Worm (Caenorhabditis elegans) whole organism, L4 larva: ENCODE measurements around the gene nhr-210.

Experiments used
- F26F4.8 ChIP-seq: fragments of 200-800 bp; sonication (Bioruptor generic); conservative IDR thresholded peaks from 2 replicates; pipeline ENCODE4 v1.3.6; 2022; ENCODE audit warnings: missing genetic modification characterization, missing compliant biosample characterization
- F37D6.2 ChIP-seq: sonication (generic microtip); optimal IDR thresholded peaks from 2 replicates; lab custom pipeline; 2016; ENCODE audit warnings: mild to moderate bottlenecking, missing genetic modification characterization, missing compliant biosample characterization
- F44E2.7 ChIP-seq: fragments of 200-800 bp; sonication (Bioruptor generic); IDR thresholded peaks from 2 replicates; pipeline ENCODE4 v2.1.2; 2022; ENCODE audit warnings: missing genetic modification characterization, missing compliant biosample characterization
- T26A8.4 ChIP-seq: fragments of 200-800 bp; sonication (Bioruptor generic); IDR thresholded peaks from 2 replicates; pipeline ENCODE4 v1.3.6; 2022; ENCODE audit warnings: missing genetic modification characterization, missing compliant biosample characterization
- ZK337.2 ChIP-seq: fragments of 200-800 bp; sonication (Bioruptor generic); IDR thresholded peaks from 2 replicates; pipeline ENCODE4 v1.3.6; 2022; ENCODE audit warnings: missing genetic modification reagents, missing genetic modification characterization, missing compliant biosample characterization
- attf-4 ChIP-seq: sonication (generic microtip); optimal IDR thresholded peaks from 3 replicates; lab custom pipeline; 2017; ENCODE audit warnings: missing biosample characterization, missing genetic modification characterization
- ceh-32 ChIP-seq: sonication (generic microtip); optimal IDR thresholded peaks from 2 replicates; lab custom pipeline; 2016; ENCODE audit warnings: mild to moderate bottlenecking, missing genetic modification characterization, missing compliant biosample characterization; ENCODE audit not compliant: poor library complexity
- ceh-82 ChIP-seq: sonication (generic microtip); optimal IDR thresholded peaks from 2 replicates; lab custom pipeline; 2017; ENCODE audit warnings: missing biosample characterization, missing genetic modification characterization
- ctbp-1 ChIP-seq: fragments of 200-800 bp; sonication (Bioruptor generic); IDR thresholded peaks from 2 replicates; pipeline ENCODE4 v1.3.6; 2022; ENCODE audit warnings: missing genetic modification reagents, missing genetic modification characterization, missing compliant biosample characterization
- daf-16 ChIP-seq, 3 experiments: sonication (generic microtip); optimal IDR thresholded peaks; 2 replicates each; lab custom pipeline; 2016 to 2017; ENCODE audit warnings: missing genetic modification characterization in 3 of 3, missing genetic modification reagents in 3 of 3, mild to moderate bottlenecking in 2 of 3, missing compliant biosample characterization in 2 of 3, missing biosample characterization in 1 of 3, moderate library complexity in 1 of 3
- dve-1 ChIP-seq: sonication (generic microtip); optimal IDR thresholded peaks from 2 replicates; lab custom pipeline; 2017; ENCODE audit warnings: antibody characterized with exemption, mild to moderate bottlenecking, missing genetic modification characterization, missing compliant biosample characterization; ENCODE audit not compliant: insufficient read depth
- egl-43 ChIP-seq: fragments of 200-800 bp; sonication (Bioruptor generic); IDR thresholded peaks from 2 replicates; pipeline ENCODE4 v1.3.6; 2022; ENCODE audit warnings: missing genetic modification reagents, missing genetic modification characterization, missing compliant biosample characterization
- hmg-1.1 ChIP-seq: fragments of 200-800 bp; sonication (Bioruptor generic); IDR thresholded peaks from 2 replicates; pipeline ENCODE4 v1.3.6; 2022; ENCODE audit warnings: missing genetic modification reagents, missing genetic modification characterization, missing compliant biosample characterization
- lim-7 ChIP-seq: fragments of 200-800 bp; sonication (Bioruptor generic); IDR thresholded peaks from 2 replicates; pipeline ENCODE4 v1.3.6; 2022; ENCODE audit warnings: missing genetic modification characterization, missing compliant biosample characterization
- mdt-29 ChIP-seq: fragments of 200-800 bp; sonication (Bioruptor generic); IDR thresholded peaks from 2 replicates; pipeline ENCODE4 v1.3.6; 2022; ENCODE audit warnings: missing genetic modification reagents, missing genetic modification characterization, missing compliant biosample characterization
- mxl-3 ChIP-seq: fragments of 200-800 bp; sonication (Bioruptor generic); optimal IDR thresholded peaks from 2 replicates; lab custom pipeline; 2018; ENCODE audit warnings: mild to moderate bottlenecking, missing genetic modification characterization, missing compliant biosample characterization
- nhr-102 ChIP-seq: sonication (generic microtip); optimal IDR thresholded peaks from 2 replicates; lab custom pipeline; 2016; ENCODE audit warnings: mild to moderate bottlenecking, missing genetic modification characterization, moderate library complexity, missing compliant biosample characterization
- nhr-77 ChIP-seq: fragments of 150-350 bp; optimal IDR thresholded peaks from 2 replicates; lab custom pipeline; 2014; ENCODE audit warnings: missing biosample characterization, missing genetic modification characterization
- php-3 ChIP-seq: fragments of 200-800 bp; sonication (Bioruptor generic); IDR thresholded peaks from 2 replicates; pipeline ENCODE4 v1.3.6; 2022; ENCODE audit warnings: missing genetic modification reagents, missing genetic modification characterization, missing compliant biosample characterization
- pqm-1 ChIP-seq: sonication (generic microtip); optimal IDR thresholded peaks from 2 replicates; lab custom pipeline; 2017; ENCODE audit warnings: missing biosample characterization, missing genetic modification characterization
- sdz-12 ChIP-seq: fragments of 200-800 bp; sonication (Bioruptor generic); optimal IDR thresholded peaks from 2 replicates; lab custom pipeline; 2018; ENCODE audit warnings: mild to moderate bottlenecking, missing genetic modification characterization, missing compliant biosample characterization
- spr-3 ChIP-seq: fragments of 200-800 bp; sonication (Bioruptor generic); optimal IDR thresholded peaks from 2 replicates; lab custom pipeline; 2018; ENCODE audit warnings: mild to moderate bottlenecking, missing genetic modification characterization, missing compliant biosample characterization
- unc-130 ChIP-seq: sonication (generic microtip); optimal IDR thresholded peaks from 2 replicates; lab custom pipeline; 2016; ENCODE audit warnings: missing genetic modification reagents, missing genetic modification characterization, missing compliant biosample characterization
- unc-39 ChIP-seq: sonication (generic microtip); optimal IDR thresholded peaks from 2 replicates; lab custom pipeline; 2017; ENCODE audit warnings: missing biosample characterization, missing genetic modification characterization
- zfp-2 ChIP-seq: sonication (generic microtip); optimal IDR thresholded peaks from 2 replicates; lab custom pipeline; 2016; ENCODE audit warnings: mild to moderate bottlenecking, missing genetic modification characterization, missing compliant biosample characterization
- zip-11 ChIP-seq: fragments of 200-800 bp; sonication (Bioruptor generic); IDR thresholded peaks from 2 replicates; pipeline ENCODE4 v1.3.6; 2022; ENCODE audit warnings: missing genetic modification characterization, missing compliant biosample characterization

Gene nhr-210

DNA sequence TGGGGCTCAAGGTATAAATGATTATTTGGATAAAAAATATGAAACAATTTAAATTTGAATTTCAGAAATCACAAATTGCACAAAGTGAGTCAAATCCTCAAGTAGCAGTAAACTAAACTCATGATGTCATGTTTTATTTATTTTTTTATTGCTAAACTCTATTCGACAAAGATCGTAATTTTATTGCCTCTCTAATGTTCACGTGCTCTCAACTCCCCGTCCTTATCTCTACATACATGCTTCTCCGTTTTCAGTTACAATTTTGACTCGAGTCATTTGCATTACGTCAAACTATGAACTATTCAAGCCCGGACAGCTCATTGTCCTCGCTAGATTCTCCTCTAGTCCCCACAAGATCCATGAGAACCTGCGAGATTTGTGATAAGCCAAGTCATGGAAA, 44.8 kb downstream of the nhr-210 start, which contains the start of gene nhr-99 (continued):
- TF ChIP-seq lim-7 (GFP tag; lab: Robert Waterston, UW) (no peak), F26F4.8 (GFP tag; lab: Robert Waterston, UW) (no peak), F37D6.2 (tag; lab: Kevin White, UChicago) (no peak), ZK337.2 (no peak), F44E2.7 (GFP tag; lab: Robert Waterston, UW) (no peak), mxl-3 (GFP tag; lab: Kevin White, UChicago) (peak; percentile 27), daf-16 (GFP tag; optimal IDR thresholded peaks at IDR 0.05; lab: Kevin White, UChicago) (no peak), daf-16 (tag; optimal IDR thresholded peaks at IDR 0.05; lab: Kevin White, UChicago) (peak; percentile 75), dve-1 (peak; percentile 71), nhr-77 (tag; lab: Kevin White, UChicago) (peak; percentile 47)

DNA sequence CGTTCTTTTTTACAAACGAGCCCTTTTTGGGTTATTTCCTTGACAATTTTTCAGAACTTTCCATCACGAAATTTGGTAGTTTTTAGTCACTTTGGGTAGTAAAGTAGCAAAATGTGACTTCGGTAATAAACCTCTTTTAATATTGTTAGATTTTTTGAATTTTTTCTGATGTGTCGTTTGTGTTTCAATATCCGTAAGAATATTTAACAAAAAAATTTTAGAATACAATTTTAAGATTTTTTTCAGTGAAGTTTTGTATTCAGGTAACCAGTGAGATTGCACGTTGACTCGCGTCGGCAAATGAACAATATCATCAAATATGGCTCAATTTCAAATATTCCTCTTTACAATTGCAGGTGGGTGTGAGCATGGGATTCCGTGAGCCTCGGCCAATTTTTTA, 46.8 kb downstream of the nhr-210 start, which contains the start of gene srt-31:
Gene srt-31, plus strand, starts transcription at position 301 of the 400 bp plus-strand sequence.
- TF ChIP-seq ZK337.2, result no peak
- no peak for TF ChIP-seq ceh-82
- TF ChIP-seq spr-3 (GFP tag; lab: Kevin White, UChicago), result no peak

DNA sequence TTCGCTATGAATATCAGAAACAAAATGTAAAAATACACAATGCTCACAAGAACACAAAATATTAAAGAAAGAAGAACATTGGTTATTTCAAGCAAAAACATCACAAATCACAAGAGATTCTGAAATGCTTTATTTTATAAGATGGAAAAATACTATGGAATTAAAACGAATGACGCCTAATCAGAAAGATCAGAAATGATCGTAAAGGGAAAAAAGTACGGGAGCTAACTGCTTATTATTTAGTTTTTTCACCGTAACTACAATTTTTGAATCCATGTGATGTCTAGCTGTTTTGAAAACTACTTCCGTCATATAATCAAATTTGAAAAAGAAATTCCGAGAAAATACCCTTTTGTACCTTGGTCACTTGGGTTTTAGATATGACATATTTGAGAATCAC, 50.9 kb downstream of the nhr-210 start, which contains the start of gene srbc-57:
Gene srbc-57, minus strand, starts transcription at position 101 of the 400 bp plus-strand sequence.
- TF ChIP-seq F37D6.2 (tag; lab: Kevin White, UChicago), result no peak
- TF ChIP-seq egl-43, result no peak
- no peak for TF ChIP-seq daf-16 (GFP tag; optimal IDR thresholded peaks at IDR 0.05; lab: Kevin White, UChicago)
- TF ChIP-seq daf-16 (tag; optimal IDR thresholded peaks at IDR 0.05; lab: Kevin White, UChicago), result no peak
- TF ChIP-seq pqm-1, result no peak
- TF ChIP-seq ctbp-1 (GFP tag; lab: Robert Waterston, UW), result no peak
- TF ChIP-seq hmg-1.1, result no peak
- TF ChIP-seq unc-39 (tag; lab: Kevin White, UChicago), result no peak
- no peak for TF ChIP-seq ceh-32
- no peak for TF ChIP-seq attf-4 (tag; lab: Kevin White, UChicago)
- no peak for TF ChIP-seq sdz-12 (GFP tag; lab: Kevin White, UChicago)
- TF ChIP-seq nhr-102 (tag; lab: Kevin White, UChicago), result no peak
- TF ChIP-seq mdt-29 (GFP tag; lab: Robert Waterston, UW), result no peak
- TF ChIP-seq zip-11, result no peak
- TF ChIP-seq zfp-2 (tag; lab: Kevin White, UChicago), result no peak
- no peak for TF ChIP-seq php-3
- no peak for TF ChIP-seq unc-130 (GFP tag; lab: Kevin White, UChicago)
- TF ChIP-seq T26A8.4 (GFP tag; lab: Robert Waterston, UW), result no peak
- TF ChIP-seq, all 104 proteins: peak for 0
